Fruit fly (Drosophila melanogaster) ovary, adult (tissue): ENCODE data around the gene bond.
A peak's percentile ranks its signal among the peaks of the same experiment; 100 is the strongest.

Experiments used
- CG17801 ChIP-seq: fragments of 200-800 bp; optimal IDR thresholded peaks from 2 replicates; lab custom pipeline; 2019; ENCODE audit warnings: missing biosample characterization, mild to moderate bottlenecking, missing genetic modification characterization, moderate library complexity; ENCODE audit not compliant: partially characterized antibody

Gene bond

DNA sequence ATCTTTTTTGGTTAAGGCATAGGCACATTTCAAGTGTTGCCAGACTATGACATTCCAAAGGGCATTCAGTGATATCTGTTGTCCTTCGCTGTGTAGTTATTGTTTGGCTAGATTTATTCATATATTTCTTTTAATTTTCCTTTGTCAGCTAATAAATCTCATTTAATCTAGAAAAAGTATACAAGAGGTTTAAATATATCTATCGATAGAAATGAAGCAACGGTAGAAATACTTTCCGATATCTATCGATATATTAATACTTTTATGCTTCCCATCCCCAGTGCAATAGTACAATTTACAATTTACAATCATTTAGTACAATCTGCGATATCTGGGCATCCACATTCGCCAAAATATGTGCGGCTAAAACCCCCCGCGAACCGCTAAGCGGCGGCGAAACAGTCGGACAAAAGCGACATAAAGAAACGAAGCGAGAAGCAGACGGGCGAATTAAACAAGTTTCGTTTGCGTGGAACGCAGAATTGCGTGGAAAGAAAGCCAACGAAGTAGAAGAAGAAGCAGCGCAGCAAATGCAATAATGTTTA is 37.0 kb downstream of the bond start, which contains the start of gene Efa6:
TSS of gene Efa6 (plus strand) at position 337 of the 545 bp plus-strand sequence.
- TF ChIP-seq CG17801 (GFP tag; lab: Kevin White, UChicago), result peak; percentile 74

DNA sequence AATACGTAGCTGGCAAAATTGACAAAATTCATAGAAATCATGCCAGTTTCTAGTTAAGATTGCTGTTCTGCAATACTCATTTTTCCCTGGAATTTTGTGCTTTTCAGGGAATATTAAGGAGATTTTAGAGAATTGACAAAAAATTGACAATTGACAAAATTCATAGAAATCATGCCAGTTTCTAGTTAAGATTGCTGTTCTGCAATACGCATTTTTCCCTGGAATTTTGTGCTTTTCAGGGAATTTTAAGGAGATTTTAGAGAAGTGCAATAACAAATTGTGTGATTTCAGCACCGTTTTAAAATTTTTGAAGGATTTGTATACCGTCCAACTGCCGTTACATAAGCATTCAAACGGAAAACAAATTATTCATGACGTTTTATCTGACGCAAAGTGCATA is 38.3 kb downstream of the bond start:
- no peak for TF ChIP-seq CG17801 (GFP tag; lab: Kevin White, UChicago)

DNA sequence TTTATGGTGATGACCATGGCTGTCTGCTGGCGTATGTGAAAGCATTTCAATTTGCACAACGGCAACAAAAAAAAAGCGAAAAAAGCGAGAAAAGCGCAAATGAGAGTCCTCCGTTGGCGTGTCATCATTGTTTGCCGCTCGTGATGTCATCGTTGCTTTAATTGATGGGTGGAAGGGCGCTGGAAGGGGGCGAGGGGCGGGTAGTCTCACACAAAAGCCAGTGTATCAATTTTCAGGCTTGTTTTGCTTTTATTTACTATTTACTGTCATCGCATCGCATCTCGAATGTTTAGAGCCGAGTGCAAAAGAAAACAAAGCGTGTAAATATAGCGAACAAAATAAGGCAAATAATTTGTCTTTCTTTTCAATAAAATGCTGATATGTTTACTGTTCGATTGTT is 38.8 kb downstream of the bond start:
- TF ChIP-seq CG17801 (GFP tag; lab: Kevin White, UChicago), result no peak

DNA sequence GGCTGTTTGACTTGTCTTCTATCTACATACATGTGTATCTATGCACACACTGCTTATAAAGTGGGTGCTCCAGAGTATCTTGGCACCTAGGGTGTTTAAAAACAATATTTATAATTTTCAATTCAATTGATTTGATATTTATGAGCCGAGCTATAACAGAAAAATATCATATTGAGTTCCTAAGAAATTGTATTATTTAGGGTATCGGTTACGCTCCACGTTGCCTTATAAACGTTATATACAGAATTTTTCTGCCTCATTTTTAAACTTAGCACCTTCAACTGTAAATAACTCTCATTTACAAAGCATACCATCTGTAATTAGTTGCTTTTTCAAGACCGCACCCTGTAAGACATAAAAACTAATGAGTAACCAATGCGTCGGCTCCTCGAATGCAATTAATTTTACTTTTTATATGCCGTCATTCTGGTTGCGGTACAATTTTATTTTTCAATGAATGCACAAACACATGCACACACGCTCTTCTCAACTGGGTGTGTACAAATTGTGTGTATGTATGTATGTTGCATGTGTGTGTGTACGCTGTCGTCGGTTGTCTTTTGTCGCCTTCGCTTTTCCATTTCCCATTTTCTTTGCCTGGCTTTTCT is 40.3 kb downstream of the bond start:
- no peak for TF ChIP-seq CG17801 (GFP tag; lab: Kevin White, UChicago)

DNA sequence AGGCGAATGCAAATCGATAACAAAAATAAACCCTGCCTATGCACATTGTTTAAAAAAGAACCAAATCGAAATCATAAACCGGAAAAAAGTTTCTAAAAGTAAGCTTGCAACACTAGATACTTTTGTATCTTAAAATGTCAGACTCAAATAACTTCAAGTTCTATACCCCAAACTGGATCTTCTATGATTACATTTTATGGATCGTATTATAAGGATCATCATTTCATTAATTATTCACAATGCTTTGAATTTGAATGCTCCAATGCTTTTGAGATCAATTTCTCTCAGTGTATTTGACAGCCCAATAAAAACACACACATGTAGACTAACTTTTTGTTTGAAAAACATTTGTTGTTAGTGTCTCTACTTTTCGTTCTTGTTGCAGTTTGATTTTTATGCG is 43.8 kb downstream of the bond start:
- TF ChIP-seq CG17801 (GFP tag; lab: Kevin White, UChicago), result no peak

DNA sequence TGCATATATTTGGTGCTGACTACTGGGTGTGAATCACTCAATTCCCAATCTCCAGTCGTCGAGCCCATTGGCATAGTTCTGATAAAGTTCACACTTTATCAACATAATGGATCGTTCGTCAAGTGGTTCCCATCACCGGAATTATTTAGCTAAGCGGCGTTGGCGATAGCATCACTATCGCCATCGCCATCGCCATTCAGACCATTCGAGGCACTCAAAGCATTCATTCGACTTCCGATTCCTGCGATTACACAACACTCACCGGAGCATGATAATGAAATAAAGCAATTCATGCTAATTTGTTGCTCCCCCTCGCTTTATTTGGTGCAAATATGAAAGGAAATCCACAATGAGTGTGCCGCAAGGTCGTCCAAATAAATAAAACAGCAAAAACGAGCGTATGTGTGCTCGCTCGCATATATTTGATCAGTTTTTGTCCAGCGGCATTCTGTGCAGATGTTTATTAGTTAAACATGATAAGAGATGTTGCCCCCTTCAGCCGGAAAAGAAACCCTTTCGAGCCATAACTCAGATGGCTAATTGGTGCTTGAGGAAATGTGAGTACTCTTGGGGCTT is 44.9 kb downstream of the bond start:
- TF ChIP-seq CG17801 (GFP tag; lab: Kevin White, UChicago), result no peak

DNA sequence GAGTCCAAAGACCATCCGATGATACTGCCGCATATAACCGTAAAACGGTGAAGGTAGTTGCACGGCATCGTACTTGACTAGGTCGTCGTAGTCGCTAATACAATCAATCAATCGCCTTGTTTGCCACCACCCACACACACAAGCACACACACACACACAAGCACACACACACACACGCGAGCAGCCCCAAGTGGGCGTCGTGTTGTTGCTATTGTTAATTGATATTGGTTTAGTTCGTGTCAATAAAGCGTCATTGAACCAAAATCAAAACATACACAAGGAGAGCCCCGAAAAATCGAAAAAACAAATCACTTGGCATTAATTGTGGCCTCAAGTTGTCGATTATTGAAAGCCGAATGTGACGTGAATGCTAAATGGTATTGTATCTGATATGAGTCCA is 46.0 kb downstream of the bond start:
- TF ChIP-seq CG17801 (GFP tag; lab: Kevin White, UChicago), result no peak

DNA sequence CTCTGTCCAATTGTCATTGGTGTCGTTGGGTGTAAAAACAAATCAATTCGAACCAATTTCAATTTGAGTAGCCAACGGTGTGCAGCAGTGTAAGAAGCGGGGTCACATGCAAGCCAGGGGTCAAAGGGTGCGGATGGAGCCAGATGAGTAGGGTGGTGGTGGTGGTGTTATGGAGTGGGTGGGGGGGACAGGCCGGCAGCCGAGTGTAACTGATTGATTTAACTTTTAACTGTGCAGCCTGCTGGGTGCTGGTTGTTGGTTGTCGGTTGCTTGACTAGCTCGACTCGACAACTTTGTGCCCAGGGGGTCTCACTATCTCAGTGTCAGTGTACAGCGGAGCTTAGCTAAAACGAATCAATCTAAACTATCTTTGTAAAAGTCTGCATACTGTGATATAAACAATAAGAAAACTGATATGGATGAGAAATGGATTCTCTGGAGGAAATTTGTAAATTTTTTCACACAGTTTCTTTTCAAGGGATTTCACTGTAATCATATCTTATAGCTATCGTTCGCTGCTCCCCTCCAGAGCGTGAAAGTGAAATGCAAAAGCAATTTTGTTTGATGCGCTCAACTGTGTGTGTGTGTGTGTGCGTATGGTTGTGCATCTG is 47.0 kb downstream of the bond start:
- peak; percentile 3 for TF ChIP-seq CG17801 (GFP tag; lab: Kevin White, UChicago)

DNA sequence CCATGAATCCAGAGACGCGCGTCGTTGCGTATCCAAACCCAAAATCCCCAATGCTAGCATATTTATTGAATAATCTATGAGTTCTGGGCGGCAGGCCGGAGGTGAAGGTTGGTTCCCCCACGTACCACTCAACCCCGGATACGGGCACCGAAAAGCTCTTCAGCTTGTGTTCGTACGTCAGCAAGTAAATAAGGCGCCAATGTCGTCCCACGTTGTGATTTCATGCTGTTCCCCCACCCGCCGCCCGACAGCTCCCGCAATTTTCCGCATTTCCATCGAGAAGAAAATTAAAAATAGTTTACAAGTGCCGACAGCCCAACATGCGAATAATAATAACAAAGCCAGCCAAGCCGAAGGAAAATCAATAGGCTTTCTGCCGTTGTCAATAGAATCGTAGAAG is 48.3 kb downstream of the bond start:
- TF ChIP-seq CG17801 (GFP tag; lab: Kevin White, UChicago), result no peak

DNA sequence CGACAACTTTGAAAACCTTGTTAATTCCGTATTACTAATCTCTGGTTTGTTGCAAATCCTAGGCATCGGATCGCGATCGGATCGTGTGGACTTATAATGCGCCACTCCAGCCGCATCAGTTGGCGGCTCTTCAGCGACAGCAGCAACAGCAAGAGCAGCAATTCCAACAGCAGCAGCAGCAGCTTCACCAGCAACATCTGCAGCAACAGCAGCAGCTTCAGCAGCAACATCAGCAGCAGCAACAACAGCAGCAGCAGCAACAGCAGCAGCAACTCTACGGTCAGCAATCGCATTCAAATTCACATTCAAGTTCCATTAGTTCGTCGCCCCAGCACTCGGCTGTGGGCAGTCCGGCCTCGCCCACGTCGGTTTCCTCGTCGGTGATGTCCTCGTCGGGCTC is 52.3 kb downstream of the bond start:
- no peak for TF ChIP-seq CG17801 (GFP tag; lab: Kevin White, UChicago)
